Worm (Caenorhabditis elegans): ENCODE results near the gene C33D9.13.

Gene C33D9.13

DNA sequence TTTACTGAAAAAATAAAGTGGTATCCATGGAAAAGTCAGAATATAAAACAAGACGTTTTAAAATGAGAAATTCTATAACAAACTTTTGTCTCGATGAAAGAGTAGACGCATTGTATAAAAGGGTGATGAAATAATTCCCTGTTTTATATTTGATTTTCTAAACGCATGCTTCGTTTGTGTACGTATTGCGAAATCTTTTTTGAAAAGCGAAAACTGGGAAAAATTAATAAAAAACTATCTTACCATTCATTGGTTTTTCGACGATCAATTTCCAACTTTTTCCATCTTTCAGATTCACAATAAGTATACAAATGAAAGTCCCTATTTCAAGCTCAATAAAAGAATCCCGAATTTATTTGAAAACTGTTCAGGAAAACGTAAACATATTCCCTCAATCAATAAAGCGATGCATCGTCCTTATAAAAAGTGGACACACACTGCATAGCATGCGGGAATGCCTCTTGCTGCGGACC lies at the start of gene C33D9.13:
Gene C33D9.13, minus strand, starts transcription at position 423 of the 473 bp plus-strand sequence.
- TF ChIP-seq unc-62 (GFP tag; optimal IDR thresholded peaks at IDR 0.05), result no peak

DNA sequence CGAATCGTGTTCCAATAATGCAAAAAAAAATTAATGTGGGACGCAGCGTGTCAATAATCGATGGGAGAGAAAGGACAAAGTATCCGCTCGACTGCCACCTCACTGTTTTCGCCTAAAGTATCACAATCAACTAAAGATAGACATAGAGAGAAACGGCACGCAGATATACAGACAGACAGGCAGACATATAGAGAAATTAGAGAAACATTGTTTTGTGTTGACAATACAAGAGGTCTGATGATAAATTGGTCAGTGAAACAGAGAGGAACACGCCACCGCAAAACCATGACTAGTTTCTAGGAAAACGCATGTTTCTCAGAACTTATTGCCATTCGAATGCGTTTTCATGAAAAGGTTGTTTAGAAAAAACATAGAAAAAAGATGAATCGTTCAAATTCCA lies 45.5 kb upstream of the C33D9.13 start, which contains the start of gene T28C6.8:
Gene T28C6.8, minus strand, starts transcription at position 137 of the 400 bp plus-strand sequence.
- TF ChIP-seq unc-62 (GFP tag; optimal IDR thresholded peaks at IDR 0.05), result no peak

DNA sequence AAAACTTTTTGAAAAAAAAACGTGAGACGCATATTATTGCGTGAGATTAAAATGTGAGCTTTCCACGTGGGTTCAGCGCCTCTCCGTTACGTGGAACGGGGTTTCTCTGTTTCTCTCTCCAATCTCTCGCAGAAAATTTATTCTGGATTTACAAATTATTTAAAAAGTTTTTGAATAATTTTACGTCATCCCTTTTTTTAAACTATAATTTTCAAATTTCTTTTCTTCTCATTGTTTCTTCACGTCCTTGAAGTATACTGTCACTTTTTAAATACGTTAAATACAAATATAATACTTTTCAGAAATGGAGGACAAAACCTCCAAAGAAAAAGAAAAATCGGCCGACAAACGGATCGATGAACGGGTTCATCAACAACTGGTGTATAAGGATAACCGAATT lies 42.4 kb upstream of the C33D9.13 start, which contains the start of gene T28C6.7:
Gene T28C6.7, plus strand, starts transcription at position 301 of the 400 bp plus-strand sequence.
- no peak for TF ChIP-seq unc-62 (GFP tag; optimal IDR thresholded peaks at IDR 0.05)

DNA sequence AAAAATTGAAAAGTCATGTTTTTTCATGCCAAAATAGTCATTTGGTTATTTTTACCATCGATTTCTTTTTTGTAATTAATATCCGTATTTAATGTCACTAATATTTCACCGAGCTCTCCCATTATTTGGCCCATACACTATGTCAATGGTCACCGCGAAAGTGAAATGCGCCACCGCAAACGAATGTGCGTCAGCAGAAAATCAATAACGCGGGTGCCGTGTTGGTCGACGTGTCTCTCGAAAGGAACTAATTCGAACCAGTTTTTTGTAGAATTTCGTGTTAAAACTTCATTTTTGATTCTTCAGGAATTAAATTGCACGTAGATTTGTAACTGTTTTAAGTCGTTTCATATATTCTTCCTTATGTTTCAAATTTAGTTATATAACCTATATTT lies 41.5 kb upstream of the C33D9.13 start:
- no peak for TF ChIP-seq unc-62 (GFP tag; optimal IDR thresholded peaks at IDR 0.05)

DNA sequence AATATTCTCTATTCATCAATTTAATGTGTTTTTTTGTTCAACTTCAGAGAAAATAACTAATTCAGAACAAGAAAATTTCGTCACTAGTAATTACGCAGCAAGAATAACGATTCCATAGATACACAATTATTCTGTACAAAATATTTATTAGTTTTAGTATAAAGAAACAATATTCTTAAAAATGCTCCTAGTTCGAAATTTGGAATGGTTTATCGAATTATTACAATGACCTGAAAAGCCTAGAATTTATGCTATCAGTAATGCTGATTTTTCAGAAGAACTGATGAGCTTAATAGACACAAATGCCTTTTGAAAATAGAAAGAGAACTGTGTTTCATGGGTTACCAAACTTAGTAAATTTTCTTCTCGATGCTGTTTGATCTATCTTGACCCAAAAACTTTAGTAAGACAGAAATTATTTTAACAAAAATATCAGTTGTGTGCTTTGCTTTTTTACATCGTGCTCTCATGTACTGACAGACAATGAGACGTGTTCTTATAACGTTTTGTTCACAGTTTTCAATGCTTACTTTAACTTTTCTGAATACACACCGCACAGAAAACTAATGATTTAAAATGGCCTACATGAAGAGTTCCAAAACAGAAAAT lies 41.0 kb upstream of the C33D9.13 start:
- TF ChIP-seq unc-62 (GFP tag; optimal IDR thresholded peaks at IDR 0.05), result no peak

DNA sequence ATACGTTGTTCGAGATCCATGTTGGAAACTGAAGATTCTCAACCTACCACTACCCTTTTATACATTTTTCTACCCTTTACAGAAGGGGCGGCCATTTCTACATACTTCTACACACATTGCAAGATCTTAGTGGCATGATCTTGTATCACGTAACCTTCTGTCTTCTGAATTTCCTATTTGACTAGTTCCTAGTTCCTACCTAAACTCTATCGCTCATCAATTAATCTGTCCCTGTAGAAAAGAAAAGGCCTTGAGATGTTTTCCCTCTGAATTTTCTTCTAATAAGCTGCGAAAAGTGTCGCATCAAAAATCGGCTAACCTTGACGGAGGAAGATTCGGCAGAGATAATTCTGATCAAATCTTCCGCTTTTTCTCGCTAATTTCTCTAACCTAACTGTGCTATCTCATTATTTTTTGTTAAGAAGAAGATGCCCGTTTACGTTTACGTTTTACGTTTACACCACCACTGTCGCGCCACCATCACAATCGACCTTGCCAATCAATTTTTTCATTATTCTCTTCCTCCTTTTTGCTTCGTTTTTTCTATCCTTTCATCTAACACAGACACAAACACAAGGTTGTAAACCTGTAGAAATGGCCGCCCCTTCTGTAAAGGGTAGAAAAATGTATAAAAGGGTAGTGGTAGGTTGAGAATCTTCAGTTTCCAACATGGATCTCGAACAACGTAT lies 39.2 kb upstream of the C33D9.13 start, which contains the start of the genes col-117 and col-3:
Gene col-117, minus strand, starts transcription at position 51 of the 689 bp plus-strand sequence.
Gene col-3, plus strand, starts transcription at position 639 of the 689 bp plus-strand sequence.
- TF ChIP-seq unc-62 (GFP tag; optimal IDR thresholded peaks at IDR 0.05), result no peak

DNA sequence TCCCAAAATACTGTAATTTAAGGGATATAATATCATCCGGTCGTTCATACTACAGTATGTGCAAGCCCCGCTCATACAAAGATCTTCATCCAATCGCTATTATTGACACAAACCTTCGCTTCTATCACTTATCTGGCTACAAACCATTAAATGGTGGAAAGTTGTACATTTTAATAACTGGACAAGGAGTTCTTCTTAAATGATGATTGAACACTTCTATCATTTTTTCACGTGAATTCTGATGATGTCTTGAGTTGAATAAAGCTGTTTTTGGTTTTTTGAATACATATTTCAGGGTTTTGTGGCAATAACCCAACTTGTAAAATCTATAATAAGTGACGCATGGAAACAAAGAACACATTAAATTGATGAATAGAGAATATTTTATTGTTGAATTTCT lies 37.5 kb upstream of the C33D9.13 start:
- no peak for TF ChIP-seq unc-62 (GFP tag; optimal IDR thresholded peaks at IDR 0.05)

DNA sequence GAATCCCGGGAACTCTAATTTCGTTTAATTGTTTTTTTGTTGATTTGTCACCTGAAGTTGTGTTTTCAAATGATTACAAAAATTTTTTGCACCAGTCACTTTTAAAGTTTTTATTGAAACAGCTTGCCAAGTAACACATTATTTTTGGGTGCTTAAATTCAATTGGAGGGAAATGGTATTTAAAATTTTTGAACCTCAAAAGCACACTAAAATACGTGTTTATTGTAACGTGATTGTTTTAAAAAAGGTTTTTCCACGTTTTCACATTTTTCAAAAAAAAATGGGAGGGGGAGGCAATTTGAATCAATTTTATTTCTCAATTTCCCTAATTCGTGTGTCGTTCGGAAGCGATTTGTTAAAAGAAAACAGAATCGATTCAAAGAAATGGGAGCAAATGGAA lies 36.1 kb upstream of the C33D9.13 start, which contains the start of gene T28C6.5:
Gene T28C6.5, plus strand, starts transcription at position 301 of the 400 bp plus-strand sequence.
- no peak for TF ChIP-seq unc-62 (GFP tag; optimal IDR thresholded peaks at IDR 0.05)

DNA sequence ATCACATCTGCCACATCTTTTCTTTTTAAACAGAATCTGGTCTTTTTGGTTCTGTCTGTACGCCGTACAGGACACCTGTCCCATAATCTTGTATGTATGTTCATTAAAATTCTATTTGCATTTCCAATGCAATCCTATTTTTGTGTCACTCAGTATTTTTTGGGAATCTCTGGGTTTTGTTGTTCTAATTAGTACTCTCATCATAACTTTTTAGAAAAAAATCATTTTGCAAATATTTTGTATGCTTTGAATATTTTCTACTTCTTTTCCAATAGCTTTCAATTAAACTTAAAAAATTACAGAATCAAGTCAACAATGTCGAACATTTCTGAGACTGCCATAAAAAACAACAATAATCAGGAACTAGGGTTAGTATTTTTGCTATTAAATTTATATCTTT lies 35.0 kb upstream of the C33D9.13 start, which contains the start of gene T28C6.3:
Gene T28C6.3, plus strand, starts transcription at position 301 of the 400 bp plus-strand sequence.
- TF ChIP-seq unc-62 (GFP tag; optimal IDR thresholded peaks at IDR 0.05), result no peak

DNA sequence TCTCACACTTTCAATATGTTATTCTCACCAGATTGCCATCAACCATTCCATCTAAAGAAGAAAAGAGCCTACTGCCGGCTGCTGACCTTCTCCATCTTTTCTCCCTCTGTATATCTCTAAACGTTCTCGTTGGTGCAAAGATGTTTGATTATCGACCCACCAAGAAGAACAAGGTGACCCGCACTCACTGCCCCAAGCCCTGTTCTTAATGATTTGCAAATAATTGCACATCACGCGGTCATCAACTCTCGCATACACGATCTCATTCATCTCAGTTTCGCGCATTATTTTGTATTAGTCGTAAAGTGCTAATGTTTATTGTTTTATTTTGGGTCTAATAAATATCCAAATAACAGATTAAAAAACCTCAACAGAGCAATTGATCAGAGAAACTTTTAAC lies 34.4 kb upstream of the C33D9.13 start:
- no peak for TF ChIP-seq unc-62 (GFP tag; optimal IDR thresholded peaks at IDR 0.05)

DNA sequence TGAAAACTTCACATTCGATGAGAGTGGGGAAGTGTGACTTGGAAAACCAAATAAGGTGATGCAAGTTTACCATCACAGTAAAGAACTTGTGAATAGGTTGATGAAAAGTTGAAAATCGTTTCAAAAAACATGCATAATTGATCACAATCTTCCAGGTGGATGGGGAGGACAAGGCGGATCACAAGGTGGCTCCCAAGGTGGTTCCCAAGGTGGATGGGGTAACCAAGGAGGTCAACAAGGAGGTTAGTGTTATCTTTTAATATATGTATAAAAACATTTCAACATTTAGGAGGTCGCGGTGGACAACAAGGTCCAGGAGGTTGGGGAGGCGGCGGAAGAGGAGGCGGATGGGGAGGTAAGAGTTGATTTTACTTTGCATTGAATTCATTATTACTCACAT lies 32.6 kb upstream of the C33D9.13 start, which contains the start of gene T28C6.10:
Gene T28C6.10, plus strand, starts transcription at position 301 of the 400 bp plus-strand sequence.
- no peak for TF ChIP-seq unc-62 (GFP tag; optimal IDR thresholded peaks at IDR 0.05)

DNA sequence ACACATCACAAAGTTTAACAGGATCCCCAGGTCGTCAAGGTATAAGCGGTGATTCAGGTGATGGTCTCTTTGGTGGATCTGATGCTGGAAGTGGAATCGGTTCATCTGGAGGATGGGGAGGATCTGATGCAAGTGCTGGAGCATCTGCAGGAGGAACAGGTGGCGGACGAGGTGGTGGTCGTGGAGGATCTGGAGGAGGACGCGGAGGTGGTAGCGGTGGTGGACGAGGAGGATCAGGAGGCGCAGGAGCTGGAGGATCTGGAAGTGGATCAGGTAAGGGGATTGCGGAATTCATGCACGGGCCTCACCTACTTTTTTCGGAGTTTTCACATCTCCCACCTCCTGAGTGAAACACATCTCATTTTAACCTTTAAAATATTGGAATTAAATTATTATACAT lies 31.5 kb upstream of the C33D9.13 start:
- no peak for TF ChIP-seq unc-62 (GFP tag; optimal IDR thresholded peaks at IDR 0.05)

DNA sequence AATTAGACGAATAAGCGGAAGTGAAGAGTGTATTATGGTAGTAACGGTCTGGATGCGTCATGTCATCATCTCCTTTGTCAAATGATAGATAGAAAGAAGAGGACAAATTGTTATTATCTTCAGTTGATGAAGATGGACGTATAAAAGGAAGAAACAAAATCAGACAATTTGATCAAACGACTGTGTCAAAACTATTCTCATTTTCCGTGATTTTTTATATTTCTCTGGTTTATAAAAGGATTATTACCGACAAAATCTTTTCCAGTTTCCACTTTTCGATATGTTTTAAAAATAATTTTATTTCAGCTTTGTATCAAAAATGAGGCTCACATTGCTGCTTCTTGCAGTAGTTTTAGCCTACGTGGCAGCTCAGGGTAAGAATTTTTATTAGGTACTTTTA lies 31.0 kb upstream of the C33D9.13 start, which contains the start of gene grsp-2:
Gene grsp-2, plus strand, starts transcription at position 301 of the 400 bp plus-strand sequence.
- no peak for TF ChIP-seq unc-62 (GFP tag; optimal IDR thresholded peaks at IDR 0.05)

DNA sequence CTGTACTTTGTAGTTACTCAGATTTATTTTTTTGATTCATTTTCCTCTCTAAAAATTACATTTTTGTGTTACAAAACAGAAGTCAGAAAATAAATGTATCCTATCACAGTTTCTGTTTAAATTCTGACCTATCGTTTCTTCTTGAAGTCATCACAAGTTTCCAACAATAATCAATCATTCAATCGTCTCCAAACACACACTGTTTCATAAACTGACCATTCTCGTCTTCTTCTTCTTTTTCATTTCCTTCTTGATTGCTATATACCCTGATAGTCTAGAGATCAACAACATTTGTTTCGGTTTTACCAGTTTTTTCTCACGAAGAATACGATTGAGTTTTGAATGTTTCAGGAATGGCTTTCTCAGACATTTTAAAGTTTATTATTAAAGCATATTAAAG lies 30.1 kb upstream of the C33D9.13 start:
- no peak for TF ChIP-seq unc-62 (GFP tag; optimal IDR thresholded peaks at IDR 0.05)

DNA sequence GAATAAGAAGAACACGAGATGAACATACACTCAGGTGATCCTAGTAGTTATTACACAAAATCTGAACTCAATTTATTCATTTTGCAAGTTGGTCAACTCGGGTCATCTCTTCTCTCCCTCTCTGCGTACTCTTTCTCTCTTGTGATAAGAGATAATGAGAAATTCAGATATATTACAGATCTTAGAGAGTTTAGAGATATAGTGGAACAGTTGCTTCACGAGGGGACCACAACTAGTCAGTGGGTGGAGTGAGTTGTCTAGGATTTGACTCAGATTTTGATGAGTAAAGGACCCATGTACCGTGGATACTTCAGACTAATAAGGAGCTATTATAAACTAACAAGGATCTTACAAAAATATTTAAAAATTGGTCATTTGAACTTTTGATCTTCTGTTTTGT lies 28.5 kb upstream of the C33D9.13 start, which contains the start of gene exc-5:
Gene exc-5, minus strand, starts transcription at position 57 of the 400 bp plus-strand sequence.
- no peak for TF ChIP-seq unc-62 (GFP tag; optimal IDR thresholded peaks at IDR 0.05)

DNA sequence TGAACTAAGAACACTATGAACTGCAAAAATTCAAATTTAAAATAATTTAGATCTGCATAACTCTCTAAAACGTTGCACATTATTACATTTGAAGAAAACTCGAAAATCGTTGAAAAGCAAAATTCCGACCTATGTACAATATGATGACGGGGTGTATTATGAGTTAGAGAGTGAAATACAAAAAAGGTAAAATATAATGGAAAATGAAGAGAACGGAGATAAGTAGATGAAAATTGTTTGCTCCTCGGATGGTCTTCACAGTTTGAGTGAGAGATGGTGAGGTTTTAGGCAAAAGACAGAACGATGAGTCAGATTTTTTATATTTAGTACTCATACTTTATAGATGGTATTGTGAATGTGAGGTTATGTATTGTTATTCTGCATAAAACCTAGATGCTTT lies 22.2 kb upstream of the C33D9.13 start:
- no peak for TF ChIP-seq unc-62 (GFP tag; optimal IDR thresholded peaks at IDR 0.05)
